Worm (Caenorhabditis elegans): ENCODE results near the gene ndx-9.

The ndx-9 gene

ce11 chrIV:11038218-11038617, 26.4 kb upstream of the ndx-9 start:
- TF ChIP-seq madf-8 (GFP tag; conservative IDR thresholded peaks at IDR 0.05) (0 out of 2 replicates have a peak, but pooled peaks have one; percentile 18), ceh-100 (GFP tag; IDR thresholded peaks at IDR 0.05) (no peak), lin-40 (tag; optimal IDR thresholded peaks at IDR 0.05) (no peak), nfyb-1 (GFP tag; IDR thresholded peaks at IDR 0.05) (no peak), ZK185.1 (tag; optimal IDR thresholded peaks at IDR 0.05; ENCODE audit: poor library complexity, severe bottlenecking) (no peak), repo-1 (tag; optimal IDR thresholded peaks at IDR 0.05) (no peak), die-1 (tag; optimal IDR thresholded peaks at IDR 0.05) (no peak), nfya-1 (tag; optimal IDR thresholded peaks at IDR 0.05; ENCODE audit: borderline replicate concordance, insufficient read depth) (no peak), madf-6 (GFP tag; IDR thresholded peaks at IDR 0.05) (peak; percentile 61), let-607 (tag; optimal IDR thresholded peaks at IDR 0.05) (no peak), chd-7 (tag; optimal IDR thresholded peaks at IDR 0.05) (no peak), ztf-25 (GFP tag; IDR thresholded peaks at IDR 0.05) (no peak), nfya-2 (GFP tag; IDR thresholded peaks at IDR 0.05) (no peak), somi-1 (GFP tag; optimal IDR thresholded peaks at IDR 0.05) (no peak), dox-1 (GFP tag; IDR thresholded peaks at IDR 0.05) (no peak), C06A6.2 (GFP tag; conservative IDR thresholded peaks at IDR 0.05) (no peak), F23B12.7 (tag; optimal IDR thresholded peaks at IDR 0.05; ENCODE audit: insufficient read depth) (no peak), madf-3 (GFP tag; IDR thresholded peaks at IDR 0.05) (no peak), sdz-38 (tag; optimal IDR thresholded peaks at IDR 0.05) (no peak), xnd-1 (tag; optimal IDR thresholded peaks at IDR 0.05) (peak; percentile 64), egrh-3 (GFP tag; IDR thresholded peaks at IDR 0.05) (no peak), nhr-120 (GFP tag; IDR thresholded peaks at IDR 0.05) (no peak), lsl-1 (GFP tag; optimal IDR thresholded peaks at IDR 0.05) (peak; percentile 76), hmg-20 (GFP tag; IDR thresholded peaks at IDR 0.05) (no peak), Y79H2A.3 (GFP tag; conservative IDR thresholded peaks at IDR 0.05) (no peak), bed-2 (GFP tag; IDR thresholded peaks at IDR 0.05) (no peak), F33H1.4 (GFP tag; IDR thresholded peaks at IDR 0.05) (peak; percentile 78)

DNA sequence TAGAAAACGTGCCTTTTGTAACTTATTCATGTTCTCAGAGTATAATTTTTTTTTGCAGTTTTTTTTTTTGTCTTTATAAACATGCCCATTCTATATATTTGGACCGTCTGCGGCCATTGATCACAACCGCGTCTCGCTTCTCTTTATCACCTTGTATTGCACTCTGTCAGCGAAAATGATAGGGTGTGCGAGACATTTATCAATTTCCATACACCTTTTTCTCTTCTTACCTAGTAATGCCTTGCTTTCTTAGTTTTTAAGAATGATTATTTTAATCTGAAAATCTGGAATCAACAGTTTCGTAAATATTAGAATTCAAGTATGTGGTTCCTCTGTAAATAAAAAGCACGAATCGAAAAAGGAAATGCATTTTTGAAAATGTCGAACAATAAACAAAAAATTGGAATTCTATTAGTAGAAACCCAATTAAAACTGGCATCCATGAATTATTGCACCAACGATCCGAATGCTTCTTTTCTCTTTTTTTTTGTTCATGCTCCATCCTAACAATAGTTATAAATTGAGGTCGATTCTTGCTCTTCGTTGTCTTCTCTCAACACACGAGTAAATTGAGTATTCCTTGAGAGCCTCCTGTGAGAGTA, 25.4 kb upstream of the ndx-9 start:
- TF ChIP-seq athp-1 (tag; optimal IDR thresholded peaks at IDR 0.05): peak; percentile 16
- TF ChIP-seq xnd-1 (tag; optimal IDR thresholded peaks at IDR 0.05): no peak
- no peak for TF ChIP-seq lin-26 (GFP tag; IDR thresholded peaks at IDR 0.05)
- TF ChIP-seq him-1 (tag; optimal IDR thresholded peaks at IDR 0.05): no peak
- no peak for TF ChIP-seq tlf-1 (GFP tag; optimal IDR thresholded peaks at IDR 0.05)
- TF ChIP-seq madf-3 (GFP tag; IDR thresholded peaks at IDR 0.05): no peak
- no peak for TF ChIP-seq somi-1 (GFP tag; optimal IDR thresholded peaks at IDR 0.05)
- TF ChIP-seq hmg-20 (GFP tag; IDR thresholded peaks at IDR 0.05): no peak
- no peak for TF ChIP-seq T26A5.8 (tag; optimal IDR thresholded peaks at IDR 0.05)
- no peak for TF ChIP-seq F37B4.10 (GFP tag; IDR thresholded peaks at IDR 0.05)
- no peak for TF ChIP-seq T07F8.4 (tag; optimal IDR thresholded peaks at IDR 0.05)
- no peak for TF ChIP-seq hlh-12 (tag; optimal IDR thresholded peaks at IDR 0.05)
- no peak for TF ChIP-seq F39B2.1 (GFP tag; IDR thresholded peaks at IDR 0.05)
- TF ChIP-seq ztf-22 (GFP tag; optimal IDR thresholded peaks at IDR 0.05): no peak
- no peak for TF ChIP-seq sea-2 (GFP tag; IDR thresholded peaks at IDR 0.05)
- TF ChIP-seq rpc-1 (optimal IDR thresholded peaks at IDR 0.05): no peak
- no peak for TF ChIP-seq rpc-1 (tag; optimal IDR thresholded peaks at IDR 0.05)
- no peak for TF ChIP-seq Y56A3A.18 (GFP tag; IDR thresholded peaks at IDR 0.05)
- TF ChIP-seq Y53G8AR.9 (GFP tag; conservative IDR thresholded peaks at IDR 0.05): peak; percentile 71
- TF ChIP-seq fkh-3 (tag; optimal IDR thresholded peaks at IDR 0.05): no peak
- TF ChIP-seq bed-2 (GFP tag; IDR thresholded peaks at IDR 0.05): no peak
- no peak for TF ChIP-seq F23B12.7 (tag; optimal IDR thresholded peaks at IDR 0.05; ENCODE audit: insufficient read depth)
- no peak for TF ChIP-seq mes-4 (tag; optimal IDR thresholded peaks at IDR 0.05)
- no peak for TF ChIP-seq B0261.1 (tag; optimal IDR thresholded peaks at IDR 0.05)
- TF ChIP-seq nhr-179 (tag; optimal IDR thresholded peaks at IDR 0.05): no peak
- TF ChIP-seq hsf-1 (GFP tag; IDR thresholded peaks at IDR 0.05): peak; percentile 35; the same call in 1 of the 2 replicates
- no peak for TF ChIP-seq B0035.1 (tag; optimal IDR thresholded peaks at IDR 0.05)
- TF ChIP-seq nhr-80 (tag; optimal IDR thresholded peaks at IDR 0.05): peak; percentile 67
